Worm (Caenorhabditis elegans) whole organism, mixed stage, embryonic: ENCODE results near the gene F58E6.6.

Experiments used
- ces-1 ChIP-seq: fragments of 150-350 bp; optimal IDR thresholded peaks from 2 replicates; lab custom pipeline; 2014; ENCODE audit warnings: missing biosample characterization, missing genetic modification reagents, missing genetic modification characterization
- cnd-1 ChIP-seq: fragments of 200-800 bp; sonication (Bioruptor generic); optimal IDR thresholded peaks from 2 replicates; lab custom pipeline; 2018; ENCODE audit warnings: mild to moderate bottlenecking, missing genetic modification characterization, missing compliant biosample characterization
- elt-3 ChIP-seq: fragments of 150-350 bp; optimal IDR thresholded peaks from 2 replicates; lab custom pipeline; 2014; ENCODE audit warnings: missing biosample characterization, missing genetic modification characterization
- mab-5 ChIP-seq: fragments of 150-350 bp; optimal IDR thresholded peaks from 2 replicates; lab custom pipeline; 2014; ENCODE audit warnings: missing biosample characterization, missing genetic modification characterization
- nhr-12 ChIP-seq: fragments of 150-350 bp; optimal IDR thresholded peaks from 2 replicates; lab custom pipeline; 2014; ENCODE audit warnings: missing biosample characterization, missing genetic modification characterization
- nhr-237 ChIP-seq: fragments of 150-350 bp; optimal IDR thresholded peaks from 2 replicates; lab custom pipeline; 2014; ENCODE audit warnings: missing biosample characterization, missing genetic modification characterization
- pha-4 ChIP-seq: fragments of 150-350 bp; optimal IDR thresholded peaks from 2 replicates; lab custom pipeline; 2018; ENCODE audit warnings: missing biosample characterization, missing genetic modification reagents, missing genetic modification characterization
- snpc-4 ChIP-seq: fragments of 150-350 bp; optimal IDR thresholded peaks from 2 replicates; lab custom pipeline; 2014; ENCODE audit warnings: missing biosample characterization, missing genetic modification characterization
- sptf-1 ChIP-seq: sonication (generic microtip); optimal IDR thresholded peaks from 2 replicates; lab custom pipeline; 2017; ENCODE audit warnings: mild to moderate bottlenecking, missing genetic modification characterization, moderate library complexity, missing compliant biosample characterization
- unc-39 ChIP-seq: fragments of 150-350 bp; optimal IDR thresholded peaks from 2 replicates; lab custom pipeline; 2014; ENCODE audit warnings: missing biosample characterization, missing genetic modification characterization
- unc-62 ChIP-seq: fragments of 150-350 bp; optimal IDR thresholded peaks from 2 replicates; lab custom pipeline; 2014; ENCODE audit warnings: missing biosample characterization, missing genetic modification reagents, missing genetic modification characterization
- ztf-11 ChIP-seq: fragments of 150-350 bp; optimal IDR thresholded peaks from 2 replicates; lab custom pipeline; 2014; ENCODE audit warnings: missing biosample characterization, missing genetic modification characterization

DNA sequence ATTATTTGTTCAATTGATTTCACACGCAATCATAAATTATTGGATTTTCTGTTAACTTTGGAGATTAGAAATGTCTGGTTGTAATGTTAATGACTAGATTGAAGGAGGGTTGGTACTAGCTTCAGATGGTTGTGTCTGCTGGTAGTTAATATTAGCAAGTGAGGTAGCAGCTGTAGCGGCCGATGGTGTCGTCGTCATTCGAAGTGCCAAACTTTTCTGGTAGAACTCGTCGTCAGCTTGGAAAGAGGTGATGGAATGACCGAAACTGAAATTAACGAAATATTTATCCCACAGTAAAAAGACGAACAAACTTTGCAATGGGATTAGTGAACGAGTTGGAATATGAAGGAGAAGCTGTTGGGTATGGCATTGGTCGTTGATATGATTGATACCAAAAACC lies 11.7 kb upstream of the F58E6.6 start:
- TF ChIP-seq unc-39 (tag; lab: Kevin White, UChicago), result no peak
- TF ChIP-seq elt-3 (tag; lab: Kevin White, UChicago), result no peak
- no peak for TF ChIP-seq ztf-11 (tag; lab: Kevin White, UChicago)
- TF ChIP-seq mab-5 (tag; lab: Kevin White, UChicago), result no peak
- TF ChIP-seq ces-1 (GFP tag; lab: Kevin White, UChicago), result no peak
- TF ChIP-seq snpc-4 (tag; lab: Kevin White, UChicago), result no peak
- no peak for TF ChIP-seq cnd-1
- TF ChIP-seq nhr-237, result no peak
- no peak for TF ChIP-seq sptf-1 (tag; lab: Kevin White, UChicago)
- TF ChIP-seq unc-62 (GFP tag; lab: Kevin White, UChicago), result no peak
- TF ChIP-seq pha-4, result no peak
- no peak for TF ChIP-seq nhr-12 (tag; lab: Kevin White, UChicago)
